Fruit fly (Drosophila melanogaster): ENCODE measurements around the gene CG3176.
A peak's percentile ranks its signal among the peaks of the same experiment; 100 is the strongest.

CG3176 gene

DNA sequence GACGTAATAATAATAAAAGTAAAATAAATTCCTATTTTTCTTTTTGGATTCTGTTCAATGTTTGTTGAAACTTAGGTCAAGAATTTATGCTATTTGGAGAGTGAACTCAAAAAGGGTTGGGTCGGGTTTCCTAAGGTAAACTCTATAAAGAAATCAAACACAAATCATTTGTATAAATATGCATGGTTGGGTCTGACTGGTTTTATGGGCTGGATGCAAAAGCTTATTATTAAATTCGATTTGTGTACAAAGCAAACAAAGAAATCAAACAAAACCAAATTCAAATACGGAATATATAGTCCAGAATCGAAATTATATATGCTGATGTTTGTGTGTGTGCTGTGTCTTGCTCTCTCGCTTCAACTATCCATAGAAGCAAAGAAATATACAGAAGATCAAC is 34.0 kb downstream of the CG3176 start (continued):
- TF ChIP-seq Doc3 (GFP tag; IDR thresholded peaks at IDR 0.05; ENCODE audit: partially characterized antibody), result no peak
- TF ChIP-seq NC2α (GFP tag; optimal IDR thresholded peaks at IDR 0.05), result no peak
- no peak for TF ChIP-seq esg (GFP tag; conservative IDR thresholded peaks at IDR 0.05)
- TF ChIP-seq Eip74EF (GFP tag; optimal IDR thresholded peaks at IDR 0.05), result peak in 1 of 2 experiments; percentile 7
- TF ChIP-seq Dll (GFP tag; IDR thresholded peaks at IDR 0.05; ENCODE audit: partially characterized antibody), result no peak
- TF ChIP-seq CG15011 (GFP tag; optimal IDR thresholded peaks at IDR 0.05), result peak; percentile 40
- peak; percentile 30 for TF ChIP-seq nau (GFP tag; optimal IDR thresholded peaks at IDR 0.05)
- TF ChIP-seq Optix (GFP tag; IDR thresholded peaks at IDR 0.05), result no peak
- TF ChIP-seq grau (tag; optimal IDR thresholded peaks at IDR 0.05), result peak; percentile 13
- TF ChIP-seq C15 (GFP tag; IDR thresholded peaks at IDR 0.05), result no peak
- TF ChIP-seq sc (optimal IDR thresholded peaks at IDR 0.05), result no peak
- TF ChIP-seq sc (GFP tag; optimal IDR thresholded peaks at IDR 0.05), result no peak
- no peak for TF ChIP-seq CG12299 (tag; optimal IDR thresholded peaks at IDR 0.05)
- peak; percentile 28 for TF ChIP-seq CG12071 (GFP tag; optimal IDR thresholded peaks at IDR 0.05)
- no peak for TF ChIP-seq Rx (GFP tag; IDR thresholded peaks at IDR 0.05)
- peak; percentile 21 for TF ChIP-seq mirr (GFP tag; optimal IDR thresholded peaks at IDR 0.05)
- no peak for TF ChIP-seq Dfd (GFP tag; optimal IDR thresholded peaks at IDR 0.05)
- TF ChIP-seq CG13123 (GFP tag; optimal IDR thresholded peaks at IDR 0.05), result no peak
- TF ChIP-seq Hsf (GFP tag; optimal IDR thresholded peaks at IDR 0.05), result no peak
- no peak for TF ChIP-seq B-H1 (GFP tag; IDR thresholded peaks at IDR 0.05)
- no peak for TF ChIP-seq CG6683 (GFP tag; optimal IDR thresholded peaks at IDR 0.05)
- TF ChIP-seq pb (GFP tag; optimal IDR thresholded peaks at IDR 0.05), result no peak
- no peak for TF ChIP-seq CG8290 (GFP tag; optimal IDR thresholded peaks at IDR 0.05)
- peak in 1 of 2 experiments; percentile 73 for TF ChIP-seq CG8290 (tag; optimal IDR thresholded peaks at IDR 0.05)
- TF ChIP-seq CG12236 (GFP tag; optimal IDR thresholded peaks at IDR 0.05), result no peak
- TF ChIP-seq Mad (GFP tag; optimal IDR thresholded peaks at IDR 0.05), result no peak
- TF ChIP-seq yki (optimal IDR thresholded peaks at IDR 0.05), result no peak
- TF ChIP-seq rib (GFP tag; IDR thresholded peaks at IDR 0.05), result no peak
- TF ChIP-seq Chrac-16 (GFP tag; optimal IDR thresholded peaks at IDR 0.05), result no peak
- TF ChIP-seq Fer1 (GFP tag; optimal IDR thresholded peaks at IDR 0.05), result peak; percentile 36
- TF ChIP-seq TFAM (GFP tag; optimal IDR thresholded peaks at IDR 0.05), result no peak
- no peak for TF ChIP-seq CG18619 (GFP tag; optimal IDR thresholded peaks at IDR 0.05)
- TF ChIP-seq HHEX (GFP tag; optimal IDR thresholded peaks at IDR 0.05), result peak; percentile 57
- no peak for TF ChIP-seq CG10565 (GFP tag; optimal IDR thresholded peaks at IDR 0.05)
- no peak for TF ChIP-seq wek (GFP tag; optimal IDR thresholded peaks at IDR 0.05)
- no peak for TF ChIP-seq CG9437 (GFP tag; optimal IDR thresholded peaks at IDR 0.05)
- TF ChIP-seq Sry-β (GFP tag; optimal IDR thresholded peaks at IDR 0.05), result no peak
- TF ChIP-seq CG2129 (GFP tag; IDR thresholded peaks at IDR 0.05; ENCODE audit: partially characterized antibody), result no peak
- TF ChIP-seq Jarid2 (GFP tag; optimal IDR thresholded peaks at IDR 0.05), result no peak
- peak; percentile 66 for TF ChIP-seq caup (GFP tag; optimal IDR thresholded peaks at IDR 0.05; ENCODE audit: severe bottlenecking)
- no peak for TF ChIP-seq CG7372 (GFP tag; IDR thresholded peaks at IDR 0.05)
- peak; percentile 21 for TF ChIP-seq CG1603 (tag; optimal IDR thresholded peaks at IDR 0.05)
- TF ChIP-seq lilli (GFP tag; optimal IDR thresholded peaks at IDR 0.05), result no peak
- no peak for TF ChIP-seq ro (GFP tag; IDR thresholded peaks at IDR 0.05)
- TF ChIP-seq CG6813 (GFP tag; optimal IDR thresholded peaks at IDR 0.05), result peak; percentile 69
- TF ChIP-seq chif (GFP tag; optimal IDR thresholded peaks at IDR 0.05), result no peak
- peak; percentile 44 for TF ChIP-seq CG18599 (GFP tag; optimal IDR thresholded peaks at IDR 0.05)
- TF ChIP-seq Atf3 (GFP tag; optimal IDR thresholded peaks at IDR 0.05), result no peak
- no peak for TF ChIP-seq kay (GFP tag; optimal IDR thresholded peaks at IDR 0.05)
- TF ChIP-seq prd (optimal IDR thresholded peaks at IDR 0.05), result no peak
- no peak for TF ChIP-seq prd (GFP tag; IDR thresholded peaks at IDR 0.05)
- no peak for TF ChIP-seq toy (GFP tag; IDR thresholded peaks at IDR 0.05)

Data from whole organism, embryonic.